Worm (Caenorhabditis elegans): Measurements from ENCODE around the gene F22E5.23.
"Not testable (repeated sequence)": the region's sequence is repeated elsewhere in the genome, so short reads cannot be mapped to it uniquely, and the experiment has no call there.

F22E5.23 gene

DNA sequence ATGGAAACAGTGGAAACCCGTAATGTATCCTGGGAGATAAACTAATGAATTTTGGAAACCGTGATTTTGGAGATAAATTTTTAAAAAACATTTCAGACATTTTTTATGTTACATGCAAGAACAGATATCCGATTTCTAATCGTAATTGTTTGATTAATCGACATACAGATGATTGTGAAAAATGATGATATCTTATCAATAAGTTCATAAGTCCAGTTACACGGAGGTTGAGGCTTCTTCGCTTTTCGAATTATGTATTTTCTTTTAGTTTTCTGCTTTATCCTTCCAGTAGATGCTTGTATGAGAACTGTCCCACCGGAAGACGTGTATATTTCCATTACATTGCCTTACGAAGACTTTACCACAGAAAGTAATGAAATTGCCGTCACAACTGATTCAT is 24.5 kb downstream of the F22E5.23 start, which contains the start of gene F22E5.22:
Gene F22E5.22, plus strand, starts transcription at position 301 of the 400 bp plus-strand sequence.
- TF ChIP-seq him-1 (tag; optimal IDR thresholded peaks at IDR 0.05), result no peak
- TF ChIP-seq W03F9.2 (tag; optimal IDR thresholded peaks at IDR 0.05), result no peak

ce11 chrII:2672320-2672719 is 31.2 kb downstream of the F22E5.23 start, which contains the start of gene sri-57:
sri-57 (minus strand) TSS chrII:2672420.
- not testable (repeated sequence) for TF ChIP-seq him-1, dao-5, W03F9.2 (tag; optimal IDR thresholded peaks at IDR 0.05)

ce11 chrII:2673534-2673933 is 32.5 kb downstream of the F22E5.23 start, which contains the start of the genes F22E5.20 and F22E5.1:
F22E5.20 (minus strand) TSS chrII:2673634.
F22E5.1 (plus strand) TSS chrII:2673775.
- TF ChIP-seq him-1, W03F9.2, dao-5 (tag; optimal IDR thresholded peaks at IDR 0.05): not testable (repeated sequence)

ce11 chrII:2677534-2678168 is 36.6 kb downstream of the F22E5.23 start, which contains the start of gene F22E5.17:
F22E5.17 (plus strand) TSS chrII:2678041.
- TF ChIP-seq him-1 (tag; optimal IDR thresholded peaks at IDR 0.05) (no peak), W03F9.2 (tag; optimal IDR thresholded peaks at IDR 0.05) (no peak), dao-5 (tag; optimal IDR thresholded peaks at IDR 0.05) (no peak)

- no peak for TF ChIP-seq dao-5 (tag; optimal IDR thresholded peaks at IDR 0.05)
- no peak for TF ChIP-seq W03F9.2 (tag; optimal IDR thresholded peaks at IDR 0.05)
- TF ChIP-seq him-1 (tag; optimal IDR thresholded peaks at IDR 0.05), result no peak
Observed at ce11 chrII:2681118-2681517, 40.0 kb downstream of the F22E5.23 start, which contains the start of gene F34D6.1. F34D6.1 (minus strand) TSS chrII:2681218.

- no peak for TF ChIP-seq W03F9.2 (tag; optimal IDR thresholded peaks at IDR 0.05)
- no peak for TF ChIP-seq him-1 (tag; optimal IDR thresholded peaks at IDR 0.05)
- no peak for TF ChIP-seq dao-5 (tag; optimal IDR thresholded peaks at IDR 0.05)
Observed at ce11 chrII:2684208-2684607, 43.1 kb downstream of the F22E5.23 start, which contains the start of gene ceh-87. ceh-87 (minus strand) TSS chrII:2684308.

DNA sequence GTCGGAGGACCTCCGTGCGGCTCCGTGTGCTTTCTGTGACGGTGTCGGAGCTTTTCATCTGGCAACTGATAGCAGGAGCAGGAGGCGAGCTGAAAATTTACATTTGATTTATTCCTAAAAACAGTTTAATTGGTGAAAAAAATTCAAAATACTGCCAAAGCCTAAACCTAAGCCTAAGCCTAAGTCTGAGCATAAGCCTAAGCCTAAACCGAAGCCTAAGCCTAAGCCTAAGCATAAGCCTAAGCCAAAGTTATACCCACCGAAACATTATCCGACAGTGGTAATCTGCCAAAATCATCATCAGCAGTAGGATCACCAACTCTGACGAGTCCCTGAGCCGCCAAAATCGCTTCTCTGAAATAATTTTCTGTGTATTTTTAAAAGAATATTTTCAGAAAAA is 43.7 kb downstream of the F22E5.23 start:
- no peak for TF ChIP-seq W03F9.2 (tag; optimal IDR thresholded peaks at IDR 0.05)
- no peak for TF ChIP-seq dao-5 (tag; optimal IDR thresholded peaks at IDR 0.05)
- TF ChIP-seq him-1 (tag; optimal IDR thresholded peaks at IDR 0.05), result no peak

- TF ChIP-seq dao-5 (tag; optimal IDR thresholded peaks at IDR 0.05) (no peak), W03F9.2 (tag; optimal IDR thresholded peaks at IDR 0.05) (no peak), him-1 (tag; optimal IDR thresholded peaks at IDR 0.05) (no peak)
Observed at ce11 chrII:2686985-2687675, 46.0 kb downstream of the F22E5.23 start, which contains the start of the genes sup-9 and nspf-1. sup-9 (minus strand) TSS chrII:2687027. nspf-1 (plus strand) TSS chrII:2687625.

DNA sequence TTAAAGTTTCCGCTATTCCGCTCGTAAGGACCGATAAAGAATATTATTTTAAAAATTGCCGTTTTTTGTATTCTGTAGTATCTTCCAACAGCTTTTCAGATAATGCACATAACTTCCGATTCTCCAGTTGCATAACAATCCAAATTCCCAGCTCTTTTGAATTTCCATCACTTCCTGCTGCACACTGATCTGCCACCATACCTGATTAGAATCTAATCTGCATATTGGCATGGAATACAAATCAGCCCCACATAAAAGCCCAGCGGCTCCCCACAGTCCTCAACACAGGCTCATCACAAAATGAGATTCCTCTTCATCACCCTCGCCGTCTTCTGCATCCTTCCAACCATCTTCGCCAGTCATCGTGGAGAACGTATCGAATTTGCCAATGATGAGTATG is 47.5 kb downstream of the F22E5.23 start, which contains the start of gene nspf-2:
Gene nspf-2, plus strand, starts transcription at position 301 of the 400 bp plus-strand sequence.
- not testable (repeated sequence) for TF ChIP-seq dao-5, W03F9.2, him-1 (tag; optimal IDR thresholded peaks at IDR 0.05)

ce11 chrII:2690080-2690479 is 49.0 kb downstream of the F22E5.23 start, which contains the start of gene nspf-3:
nspf-3 (minus strand) TSS chrII:2690180.
- no peak for TF ChIP-seq W03F9.2 (tag; optimal IDR thresholded peaks at IDR 0.05)
- TF ChIP-seq him-1 (tag; optimal IDR thresholded peaks at IDR 0.05), result no peak
- no peak for TF ChIP-seq dao-5 (tag; optimal IDR thresholded peaks at IDR 0.05)

Data from whole organism, L4/young adult.